ENCODE assay signal across 5 fruit fly cellular contexts in the genomic region with DNA sequence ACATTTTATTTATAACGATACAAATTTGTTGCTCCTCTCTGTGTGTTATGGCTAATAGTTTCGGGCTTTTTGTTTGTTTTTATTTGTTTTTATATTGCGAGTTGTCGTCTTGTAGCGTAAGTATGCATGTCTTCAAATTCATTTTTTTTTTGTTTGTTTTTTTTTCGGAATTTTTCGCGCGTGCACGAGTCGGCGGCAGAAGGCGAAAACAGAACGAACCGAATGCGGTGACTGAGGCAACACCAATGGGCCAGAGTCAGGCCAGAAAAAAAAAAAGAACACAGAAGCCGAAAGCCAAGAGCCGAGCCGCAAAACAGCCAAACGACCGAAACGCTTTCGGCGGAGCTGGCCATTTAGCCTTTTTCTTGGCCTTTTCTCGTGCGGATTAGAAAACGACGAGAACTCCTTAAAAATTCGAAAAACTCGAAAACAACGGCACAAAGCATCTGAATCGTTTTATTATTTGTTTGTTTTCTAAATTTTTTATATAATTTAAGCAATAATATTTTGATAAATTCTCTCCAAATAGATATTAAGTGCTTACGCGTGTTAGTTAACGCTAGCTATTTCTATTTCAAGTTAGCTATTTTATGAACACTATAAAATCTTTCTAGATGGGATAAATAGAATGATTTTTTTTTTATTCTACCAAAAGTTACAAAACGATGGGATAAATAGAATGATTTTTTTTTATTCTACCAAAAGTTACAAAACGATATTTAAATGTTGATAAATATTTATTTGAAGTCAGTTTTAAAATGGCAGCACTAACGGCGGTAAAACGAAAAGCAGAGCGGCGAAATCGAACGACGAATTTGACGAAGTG.
TF ChIP-seq lines count a peak whose summit lies in the region.

No protein-coding gene starts in this region.

- no peak for TF ChIP-seq CTCF in whole organism, embryonic (GFP tag; optimal IDR thresholded peaks at IDR 0.05; lab: Kevin White, UChicago)

TF ChIP-seq in whole organism, adult, 20 proteins besides CTCF, POLR2A, EP300 and RAD21:
- TF ChIP-seq Mnt (GFP tag; optimal IDR thresholded peaks at IDR 0.05; lab: Kevin White, UChicago) = peak; percentile 7
- TF ChIP-seq CG11617 (GFP tag; optimal IDR thresholded peaks at IDR 0.05; lab: Kevin White, UChicago) = no peak
- no peak for TF ChIP-seq CG33017 (tag; optimal IDR thresholded peaks at IDR 0.05; lab: Kevin White, UChicago)
- peak; percentile 84 for TF ChIP-seq kay (GFP tag; lab: Kevin White, UChicago; ENCODE audit: borderline replicate concordance)
- peak; percentile 11 for TF ChIP-seq pad (GFP tag; optimal IDR thresholded peaks at IDR 0.05; lab: Kevin White, UChicago)

TF ChIP-seq in whole organism, embryonic, 481 proteins besides CTCF, POLR2A, EP300 and RAD21 (continues in another document):
- TF ChIP-seq ase (GFP tag; IDR thresholded peaks at IDR 0.05; lab: Robert Waterston, UW) (no peak), NFAT (GFP tag; IDR thresholded peaks at IDR 0.05; lab: Robert Waterston, UW) (no peak), Dip2 (GFP tag; IDR thresholded peaks at IDR 0.05; lab: Robert Waterston, UW) (no peak), CG10431 (GFP tag; optimal IDR thresholded peaks at IDR 0.05; lab: Kevin White, UChicago) (no peak), en (GFP tag; optimal IDR thresholded peaks at IDR 0.05; lab: Kevin White, UChicago) (no peak), Opbp (GFP tag; IDR thresholded peaks at IDR 0.05; lab: Robert Waterston, UW; ENCODE audit: partially characterized antibody) (no peak), slbo (GFP tag; IDR thresholded peaks at IDR 0.05; lab: Robert Waterston, UW) (no peak), CG1233 (GFP tag; optimal IDR thresholded peaks at IDR 0.05; lab: Kevin White, UChicago) (no peak), CG10654 (GFP tag; optimal IDR thresholded peaks at IDR 0.05; lab: Kevin White, UChicago) (no peak), CG12659 (GFP tag; optimal IDR thresholded peaks at IDR 0.05; lab: Kevin White, UChicago) (peak; percentile 4), NfI (GFP tag; optimal IDR thresholded peaks at IDR 0.05; lab: Kevin White, UChicago) (no peak), CG4854 (GFP tag; optimal IDR thresholded peaks at IDR 0.05; lab: Kevin White, UChicago) (no peak), Camta (GFP tag; optimal IDR thresholded peaks at IDR 0.05; lab: Kevin White, UChicago) (no peak), gem (tag; optimal IDR thresholded peaks at IDR 0.05; lab: Kevin White, UChicago) (peak; percentile 32), CG7357 (GFP tag; IDR thresholded peaks at IDR 0.05; lab: Robert Waterston, UW) (no peak), CG7745 (tag; optimal IDR thresholded peaks at IDR 0.05; lab: Kevin White, UChicago) (no peak), ATbp (GFP tag; optimal IDR thresholded peaks at IDR 0.05; lab: Kevin White, UChicago) (no peak), odd (GFP tag; optimal IDR thresholded peaks at IDR 0.05; lab: Kevin White, UChicago) (no peak), CG16815 (GFP tag; optimal IDR thresholded peaks at IDR 0.05; lab: Kevin White, UChicago) (no peak), CG30403 (GFP tag; optimal IDR thresholded peaks at IDR 0.05; lab: Kevin White, UChicago) (peak; percentile 27)

TF ChIP-seq in whole organism, prepupa, 60 proteins besides CTCF, POLR2A, EP300 and RAD21:
- TF ChIP-seq CG15336 (GFP tag; IDR thresholded peaks at IDR 0.05; lab: Robert Waterston, UW) (0 out of 2 replicates have a peak, but pooled peaks have one; percentile 46), salr (GFP tag; optimal IDR thresholded peaks at IDR 0.05; lab: Kevin White, UChicago) (peak in 1 of 2 experiments; percentile 10), Eip78C (GFP tag; lab: Kevin White, UChicago) (peak; percentile 70), CG6854 (GFP tag; optimal IDR thresholded peaks at IDR 0.05; lab: Kevin White, UChicago) (no peak), Sox14 (GFP tag; optimal IDR thresholded peaks at IDR 0.05; lab: Kevin White, UChicago) (no peak), CG32006 (GFP tag; optimal IDR thresholded peaks at IDR 0.05; lab: Kevin White, UChicago) (peak; percentile 23), esn (GFP tag; optimal IDR thresholded peaks at IDR 0.05; lab: Kevin White, UChicago) (peak; percentile 25), Sox102F (GFP tag; optimal IDR thresholded peaks at IDR 0.05; lab: Kevin White, UChicago) (no peak), CG6163 (GFP tag; IDR thresholded peaks at IDR 0.05; lab: Robert Waterston, UW) (peak; percentile 35; the same call in 1 of the 3 replicates), Smox (GFP tag; optimal IDR thresholded peaks at IDR 0.05; lab: Kevin White, UChicago) (peak; percentile 7), eg (GFP tag; IDR thresholded peaks at IDR 0.05; lab: Robert Waterston, UW) (peak; percentile 61), CG8119 (GFP tag; IDR thresholded peaks at IDR 0.05; lab: Robert Waterston, UW) (peak; percentile 47; the same call in 2 of the 3 replicates)
TF ChIP-seq in whole organism, prepupa: peak in this region for 9.

TF ChIP-seq in whole organism, pupa, 21 proteins besides CTCF, POLR2A, EP300 and RAD21:
- TF ChIP-seq Pif1A (GFP tag; optimal IDR thresholded peaks at IDR 0.05; lab: Kevin White, UChicago) (no peak), EcR (GFP tag; optimal IDR thresholded peaks at IDR 0.05; lab: Kevin White, UChicago) (no peak), Pif1B (GFP tag; optimal IDR thresholded peaks at IDR 0.05; lab: Kevin White, UChicago) (no peak), CG9948 (tag; optimal IDR thresholded peaks at IDR 0.05; lab: Kevin White, UChicago) (no peak), CG14655 (GFP tag; optimal IDR thresholded peaks at IDR 0.05; lab: Kevin White, UChicago) (peak; percentile 12), CG10348 (GFP tag; IDR thresholded peaks at IDR 0.05; lab: Robert Waterston, UW) (no peak), CG8159 (tag; optimal IDR thresholded peaks at IDR 0.05; lab: Kevin White, UChicago) (no peak), CG17806 (tag; optimal IDR thresholded peaks at IDR 0.05; lab: Kevin White, UChicago) (no peak), CG15710 (tag; optimal IDR thresholded peaks at IDR 0.05; lab: Kevin White, UChicago) (no peak), Snoo (tag; optimal IDR thresholded peaks at IDR 0.05; lab: Kevin White, UChicago) (no peak), Ets98B (GFP tag; IDR thresholded peaks at IDR 0.05; lab: Robert Waterston, UW) (peak; percentile 26; the same call in 1 of the 2 replicates), gl (tag; optimal IDR thresholded peaks at IDR 0.05; lab: Kevin White, UChicago) (no peak), CG12605 (GFP tag; IDR thresholded peaks at IDR 0.05; lab: Robert Waterston, UW) (peak; percentile 53), CG32121 (GFP tag; IDR thresholded peaks at IDR 0.05; lab: Robert Waterston, UW) (peak; percentile 49), CG4496 (GFP tag; IDR thresholded peaks at IDR 0.05; lab: Robert Waterston, UW) (peak; percentile 61; the same call in 2 of the 3 replicates), fd96Ca (GFP tag; IDR thresholded peaks at IDR 0.05; lab: Robert Waterston, UW) (no peak)

TF ChIP-seq in whole organism, wandering third instar larva, 38 proteins besides CTCF, POLR2A, EP300 and RAD21:
- TF ChIP-seq Dif (GFP tag; optimal IDR thresholded peaks at IDR 0.05; lab: Kevin White, UChicago; ENCODE audit: partially characterized antibody) = no peak
- peak; percentile 26 for TF ChIP-seq woc (GFP tag; optimal IDR thresholded peaks at IDR 0.05; lab: Kevin White, UChicago)
- TF ChIP-seq Myc (optimal IDR thresholded peaks at IDR 0.05; lab: Kevin White, UChicago) = peak; percentile 82
